Worm (Caenorhabditis elegans) whole organism, L3 larva: ENCODE measurements around the gene hlh-14.

ENCODE experiments used
- elt-2 ChIP-seq: sonication (generic microtip); optimal IDR thresholded peaks from 2 replicates; lab custom pipeline; 2016; ENCODE audit warnings: missing genetic modification reagents, mild to moderate bottlenecking, missing genetic modification characterization, missing compliant biosample characterization
- nhr-11 ChIP-seq: fragments of 150-350 bp; optimal IDR thresholded peaks from 2 replicates; lab custom pipeline; 2014; ENCODE audit warnings: missing biosample characterization, missing genetic modification characterization
- nhr-25 ChIP-seq: sonication (generic microtip); optimal IDR thresholded peaks from 2 replicates; lab custom pipeline; 2017; ENCODE audit warnings: missing biosample characterization, missing genetic modification characterization
- nhr-77 ChIP-seq: fragments of 150-350 bp; optimal IDR thresholded peaks from 2 replicates; lab custom pipeline; 2014; ENCODE audit warnings: missing biosample characterization, missing genetic modification characterization
- snpc-4 ChIP-seq: fragments of 150-350 bp; optimal IDR thresholded peaks from 2 replicates; lab custom pipeline; 2014; ENCODE audit warnings: missing biosample characterization, missing genetic modification characterization
- unc-62 ChIP-seq: fragments of 150-350 bp; sonication (generic microtip); optimal IDR thresholded peaks from 4 replicates; lab custom pipeline; 2014; ENCODE audit warnings: missing biosample characterization, missing genetic modification reagents, missing genetic modification characterization

- TF ChIP-seq elt-2 (tag; lab: Kevin White, UChicago), result no peak
- no peak for TF ChIP-seq nhr-11 (tag; lab: Kevin White, UChicago)
- TF ChIP-seq nhr-25 (tag; lab: Kevin White, UChicago), result no peak
- no peak for TF ChIP-seq unc-62 (GFP tag; lab: Kevin White, UChicago)
- no peak for TF ChIP-seq nhr-77 (tag; lab: Kevin White, UChicago)
- no peak for TF ChIP-seq snpc-4 (tag; lab: Kevin White, UChicago)
These were observed 29.7 kb upstream of the hlh-14 start for ce11 chrII:5768274-5768820.
